Fruit fly (Drosophila melanogaster): Measurements from ENCODE around the gene gammaSnap2.

The gammaSnap2 gene

dm6 chr3R:10111815-10112185 is 9.4 kb downstream of the gammaSnap2 start (continued):
- TF ChIP-seq CG2129 (GFP tag; IDR thresholded peaks at IDR 0.05; ENCODE audit: partially characterized antibody) (no peak), corto (GFP tag; optimal IDR thresholded peaks at IDR 0.05) (no peak), dysf (GFP tag; IDR thresholded peaks at IDR 0.05) (0 out of 3 replicates have a peak, but pooled peaks have one; percentile 16), dmrt11E (tag; optimal IDR thresholded peaks at IDR 0.05) (peak; percentile 33), zf30C (GFP tag; optimal IDR thresholded peaks at IDR 0.05) (no peak), gro (GFP tag; optimal IDR thresholded peaks at IDR 0.05) (no peak), ssp (GFP tag; IDR thresholded peaks at IDR 0.05) (no peak), Lpt (GFP tag; optimal IDR thresholded peaks at IDR 0.05) (no peak), grau (tag; optimal IDR thresholded peaks at IDR 0.05) (peak; percentile 33), CG14710 (tag; optimal IDR thresholded peaks at IDR 0.05) (peak; percentile 16), caup (GFP tag; optimal IDR thresholded peaks at IDR 0.05; ENCODE audit: severe bottlenecking) (no peak), CG13424 (tag; optimal IDR thresholded peaks at IDR 0.05) (peak; percentile 7), Xbp1 (GFP tag; optimal IDR thresholded peaks at IDR 0.05) (peak; percentile 14), exex (tag; optimal IDR thresholded peaks at IDR 0.05) (no peak), cad (GFP tag; optimal IDR thresholded peaks at IDR 0.05) (no peak), hbn (GFP tag; IDR thresholded peaks at IDR 0.05; ENCODE audit: partially characterized antibody) (no peak), CG10431 (GFP tag; optimal IDR thresholded peaks at IDR 0.05) (no peak), h (optimal IDR thresholded peaks at IDR 0.05) (no peak), CG7556 (GFP tag; optimal IDR thresholded peaks at IDR 0.05) (peak; percentile 45), eyg (GFP tag; optimal IDR thresholded peaks at IDR 0.05) (no peak), Scr (GFP tag; IDR thresholded peaks at IDR 0.05; ENCODE audit: partially characterized antibody) (no peak), CG8924 (tag; optimal IDR thresholded peaks at IDR 0.05) (peak; percentile 2), CG7987 (GFP tag; optimal IDR thresholded peaks at IDR 0.05) (no peak), CG10366 (GFP tag; IDR thresholded peaks at IDR 0.05) (no peak), dmrt99B (tag; optimal IDR thresholded peaks at IDR 0.05) (peak; percentile 5), CG17829 (tag; optimal IDR thresholded peaks at IDR 0.05) (peak; percentile 32), Dbx (GFP tag; IDR thresholded peaks at IDR 0.05) (0 out of 3 replicates have a peak, but pooled peaks have one; percentile 13), CG11695 (GFP tag; IDR thresholded peaks at IDR 0.05) (0 out of 3 replicates have a peak, but pooled peaks have one; percentile 10), CG4820 (GFP tag; optimal IDR thresholded peaks at IDR 0.05) (no peak)

dm6 chr3R:10111150-10111814 is 9.9 kb downstream of the gammaSnap2 start:
- peak in 1 of 2 experiments; percentile 73 for TF ChIP-seq tll (GFP tag; optimal IDR thresholded peaks at IDR 0.05)
- TF ChIP-seq insv (GFP tag; optimal IDR thresholded peaks at IDR 0.05) = peak in 1 of 2 experiments; percentile 46
- TF ChIP-seq chinmo (GFP tag; IDR thresholded peaks at IDR 0.05; ENCODE audit: partially characterized antibody) = 0 out of 4 replicates have a peak, but pooled peaks have one; percentile 8
- no peak for TF ChIP-seq CG8290 (GFP tag; optimal IDR thresholded peaks at IDR 0.05)
- TF ChIP-seq CG8290 (tag; optimal IDR thresholded peaks at IDR 0.05) = no peak
- TF ChIP-seq gsb-n (tag; optimal IDR thresholded peaks at IDR 0.05) = peak; percentile 68
- no peak for TF ChIP-seq H2.0 (GFP tag; IDR thresholded peaks at IDR 0.05)
- 0 out of 3 replicates have a peak, but pooled peaks have one; percentile 6 for TF ChIP-seq zen2 (GFP tag; IDR thresholded peaks at IDR 0.05; ENCODE audit: partially characterized antibody)
- no peak for TF ChIP-seq nom (GFP tag; optimal IDR thresholded peaks at IDR 0.05)
- TF ChIP-seq hb (GFP tag; IDR thresholded peaks at IDR 0.05; ENCODE audit: partially characterized antibody) = 0 out of 3 replicates have a peak, but pooled peaks have one; percentile 34
- TF ChIP-seq dan (GFP tag; IDR thresholded peaks at IDR 0.05) = no peak
- TF ChIP-seq Deaf1 (tag; optimal IDR thresholded peaks at IDR 0.05) = peak; percentile 24
- TF ChIP-seq zen (tag; optimal IDR thresholded peaks at IDR 0.05) = peak; percentile 52
- TF ChIP-seq CG12391 (tag; optimal IDR thresholded peaks at IDR 0.05) = peak; percentile 7
- no peak for TF ChIP-seq Sry-β (GFP tag; optimal IDR thresholded peaks at IDR 0.05)
- TF ChIP-seq CG15479 (GFP tag; optimal IDR thresholded peaks at IDR 0.05) = peak; percentile 58
- TF ChIP-seq pros (GFP tag; optimal IDR thresholded peaks at IDR 0.05) = peak; percentile 7

All from whole organism, embryonic.